Worm (Caenorhabditis elegans): ENCODE measurements around the gene mua-6.
"Not testable (repeated sequence)": the region's sequence is repeated elsewhere in the genome, so short reads cannot be mapped to it uniquely, and the experiment has no call there.

Gene mua-6

ce11 chrX:16289635-16290034, 24.1 kb upstream of the mua-6 start:
- TF ChIP-seq snpc-4 (tag; optimal IDR thresholded peaks at IDR 0.05) (peak; percentile 33), aha-1 (tag) (peak; percentile 12), Y48G9A.11 (GFP tag; IDR thresholded peaks at IDR 0.05) (0 out of 2 replicates have a peak, but pooled peaks have one; percentile 19), lim-7 (GFP tag; IDR thresholded peaks at IDR 0.05) (no peak)

DNA sequence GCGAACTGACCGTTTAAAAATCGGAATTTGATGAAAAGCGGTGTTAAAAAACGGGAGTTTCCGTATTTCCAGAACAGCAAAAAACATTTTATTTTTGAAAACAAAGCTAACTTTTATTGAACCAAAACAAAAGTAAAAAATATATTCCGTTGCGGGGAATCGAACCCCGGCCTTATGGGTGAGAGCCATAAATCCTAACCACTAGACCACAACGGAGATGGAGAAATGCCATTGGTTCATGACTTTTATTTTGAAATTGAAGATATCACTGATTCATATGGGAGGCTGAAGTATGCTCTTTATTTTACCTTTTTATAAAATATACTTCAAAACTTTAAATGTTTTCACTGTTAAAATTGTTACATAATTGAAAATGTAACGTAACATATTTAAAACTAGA, 19.7 kb upstream of the mua-6 start:
- 0 out of 2 replicates have a peak, but pooled peaks have one; percentile 36 for TF ChIP-seq tra-1 (GFP tag; IDR thresholded peaks at IDR 0.05)
- TF ChIP-seq lim-7 (GFP tag; IDR thresholded peaks at IDR 0.05), result 0 out of 2 replicates have a peak, but pooled peaks have one; percentile 59
- TF ChIP-seq ceh-28 (tag; optimal IDR thresholded peaks at IDR 0.05), result no peak
- no peak for TF ChIP-seq dmd-9 (GFP tag; IDR thresholded peaks at IDR 0.05)
- peak; percentile 4 for TF ChIP-seq hlh-30 (tag; optimal IDR thresholded peaks at IDR 0.05; ENCODE audit: insufficient read depth)
- peak; percentile 37 for TF ChIP-seq dve-1 (tag; optimal IDR thresholded peaks at IDR 0.05; ENCODE audit: insufficient read depth)
- TF ChIP-seq daf-16 (GFP tag; optimal IDR thresholded peaks at IDR 0.05), result peak in 1 of 2 experiments; percentile 14
- peak; percentile 9 for TF ChIP-seq daf-16 (tag; optimal IDR thresholded peaks at IDR 0.05)

DNA sequence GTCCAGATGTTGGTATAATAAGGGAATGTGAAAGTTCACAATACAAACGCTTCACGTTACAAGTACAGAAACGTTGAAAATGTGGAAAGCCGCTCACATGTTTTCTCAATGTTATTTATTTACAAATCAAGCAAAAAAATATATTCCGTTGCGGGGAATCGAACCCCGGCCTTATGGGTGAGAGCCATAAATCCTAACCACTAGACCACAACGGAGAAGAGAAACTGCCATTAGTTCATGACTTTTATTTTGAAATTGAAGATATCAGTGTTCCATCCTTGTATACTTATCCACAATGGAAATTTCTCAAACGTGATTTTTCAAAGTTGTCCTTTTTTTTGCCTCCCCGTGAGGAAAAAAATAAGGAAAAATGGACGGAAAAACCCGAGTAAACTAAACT, 18.7 kb upstream of the mua-6 start:
- TF ChIP-seq ceh-20 (GFP tag; IDR thresholded peaks at IDR 0.05) (0 out of 2 replicates have a peak, but pooled peaks have one; percentile 13), mdt-29 (GFP tag; IDR thresholded peaks at IDR 0.05) (0 out of 2 replicates have a peak, but pooled peaks have one; percentile 13), pha-4 (GFP tag; IDR thresholded peaks at IDR 0.05) (peak; percentile 61; the same call in 1 of the 2 replicates), arid-1 (GFP tag; conservative IDR thresholded peaks at IDR 0.05) (0 out of 2 replicates have a peak, but pooled peaks have one; percentile 39), vab-7 (GFP tag; IDR thresholded peaks at IDR 0.05) (0 out of 2 replicates have a peak, but pooled peaks have one; percentile 31), snpc-1.2 (GFP tag; IDR thresholded peaks at IDR 0.05) (0 out of 2 replicates have a peak, but pooled peaks have one; percentile 12), lim-7 (GFP tag; IDR thresholded peaks at IDR 0.05) (peak; percentile 57; the same call in 1 of the 2 replicates), egl-43 (GFP tag; IDR thresholded peaks at IDR 0.05) (peak; percentile 55; the same call in 1 of the 2 replicates)
- TF ChIP-seq pha-4 (tag; optimal IDR thresholded peaks at IDR 0.05), result not testable (repeated sequence)

DNA sequence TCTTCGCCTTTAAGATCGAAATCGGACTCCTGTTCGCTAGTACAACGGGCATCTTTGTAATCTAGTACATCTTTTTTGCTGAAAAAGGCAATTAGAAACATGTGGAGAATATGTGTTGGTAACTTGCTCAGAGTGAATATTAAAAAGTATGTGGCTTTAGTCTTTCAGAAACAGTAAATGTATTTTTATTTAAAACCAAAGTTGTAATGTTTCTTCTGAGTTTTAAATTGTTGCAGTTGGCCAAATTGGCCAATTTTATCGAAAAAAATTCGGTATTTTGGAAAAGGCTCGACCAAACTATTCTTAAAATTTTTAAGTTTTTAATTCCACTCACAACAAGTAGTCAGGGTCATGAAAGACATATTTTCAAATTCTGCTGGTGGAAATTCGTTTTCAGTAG, 17.6 kb upstream of the mua-6 start, which contains the start of gene F52E10.2:
TSS of gene F52E10.2 (minus strand) at position 101 of the 400 bp plus-strand sequence.
- TF ChIP-seq nhr-25 (tag; optimal IDR thresholded peaks at IDR 0.05; ENCODE audit: borderline replicate concordance, insufficient read depth), result no peak
- TF ChIP-seq unc-39 (tag; optimal IDR thresholded peaks at IDR 0.05), result no peak
- TF ChIP-seq daf-16 (GFP tag; optimal IDR thresholded peaks at IDR 0.05), result no peak
- no peak for TF ChIP-seq daf-16 (tag; optimal IDR thresholded peaks at IDR 0.05)
- TF ChIP-seq dmd-8 (GFP tag; IDR thresholded peaks at IDR 0.05), result no peak
- no peak for TF ChIP-seq ceh-28 (tag; optimal IDR thresholded peaks at IDR 0.05)
- no peak for TF ChIP-seq nhr-42 (GFP tag; IDR thresholded peaks at IDR 0.05)

- TF ChIP-seq ceh-20 (GFP tag; IDR thresholded peaks at IDR 0.05) (no peak), Y105C5A.15 (GFP tag; IDR thresholded peaks at IDR 0.05) (no peak), tag-97 (GFP tag; IDR thresholded peaks at IDR 0.05) (no peak), nhr-237 (tag; optimal IDR thresholded peaks at IDR 0.05) (no peak), ztf-11 (tag; optimal IDR thresholded peaks at IDR 0.05) (no peak), ceh-44 (GFP tag; IDR thresholded peaks at IDR 0.05) (no peak), ZK337.2 (GFP tag; IDR thresholded peaks at IDR 0.05) (no peak), cey-2 (tag; optimal IDR thresholded peaks at IDR 0.05; ENCODE audit: borderline replicate concordance, insufficient read depth) (no peak), lir-3 (tag; optimal IDR thresholded peaks at IDR 0.05) (no peak), nhr-6 (tag; optimal IDR thresholded peaks at IDR 0.05) (peak; percentile 52), nhr-28 (tag; optimal IDR thresholded peaks at IDR 0.05) (peak; percentile 20), nhr-41 (GFP tag; IDR thresholded peaks at IDR 0.05) (no peak), jun-1 (tag; optimal IDR thresholded peaks at IDR 0.05) (no peak), daf-16 (GFP tag; optimal IDR thresholded peaks at IDR 0.05) (peak in 1 of 2 experiments; percentile 35), daf-16 (tag; optimal IDR thresholded peaks at IDR 0.05) (peak; percentile 84), T26A8.4 (GFP tag; IDR thresholded peaks at IDR 0.05) (no peak), php-3 (GFP tag; IDR thresholded peaks at IDR 0.05) (no peak), dpl-1 (GFP tag; optimal IDR thresholded peaks at IDR 0.05) (peak; percentile 70), mxl-3 (GFP tag; optimal IDR thresholded peaks at IDR 0.05) (peak; percentile 30), dmd-6 (GFP tag; IDR thresholded peaks at IDR 0.05) (peak; percentile 26; the same call in 1 of the 2 replicates), nhr-11 (tag; optimal IDR thresholded peaks at IDR 0.05) (peak; percentile 39), fkh-10 (GFP tag; optimal IDR thresholded peaks at IDR 0.05) (no peak), nhr-48 (tag; optimal IDR thresholded peaks at IDR 0.05) (no peak)
Measured at ce11 chrX:16275255-16275813, 9.8 kb upstream of the mua-6 start, which contains the start of gene sdc-1. TSS of gene sdc-1 (plus strand) at chrX:16275763.
